Fruit fly (Drosophila melanogaster) whole organism, embryonic: ENCODE measurements around the gene fz4.

ENCODE experiments used
- Atf3 ChIP-seq: fragments of 200-800 bp; sonication (Bioruptor generic); optimal IDR thresholded peaks from 3 replicates; lab custom pipeline; 2016; ENCODE audit warnings: missing biosample characterization, missing genetic modification characterization
- CG10462 ChIP-seq: fragments of 200-800 bp; sonication (Bioruptor generic); optimal IDR thresholded peaks from 2 replicates; lab custom pipeline; 2016; ENCODE audit warnings: missing biosample characterization, missing genetic modification characterization
- CG11695 ChIP-seq: fragments of 200-800 bp; sonication (Bioruptor generic); IDR thresholded peaks from 3 replicates; pipeline ENCODE4 v1.3.6; 2022; ENCODE audit warnings: missing biosample characterization, missing genetic modification characterization
- CG12071 ChIP-seq: fragments of 200-800 bp; sonication (Bioruptor generic); optimal IDR thresholded peaks from 3 replicates; lab custom pipeline; 2018; ENCODE audit warnings: missing biosample characterization, mild to moderate bottlenecking, missing genetic modification characterization
- CG12769 ChIP-seq: fragments of 200-800 bp; sonication (Bioruptor generic); optimal IDR thresholded peaks from 2 replicates; lab custom pipeline; 2019; ENCODE audit warnings: missing biosample characterization, mild to moderate bottlenecking, missing genetic modification characterization, moderate library complexity
- CG15514 ChIP-seq: fragments of 200-800 bp; sonication (Bioruptor generic); optimal IDR thresholded peaks from 3 replicates; lab custom pipeline; 2017; ENCODE audit warnings: missing biosample characterization, missing genetic modification characterization, mild to moderate bottlenecking, moderate library complexity, missing genetic modification reagents
- CG1603 ChIP-seq: fragments of 200-800 bp; sonication (Bioruptor generic); optimal IDR thresholded peaks from 2 replicates; lab custom pipeline; 2019; ENCODE audit warnings: missing biosample characterization, mild to moderate bottlenecking, missing genetic modification characterization, moderate library complexity
- CG17361 ChIP-seq: fragments of 200-800 bp; sonication (Bioruptor generic); IDR thresholded peaks from 3 replicates; pipeline ENCODE4 v1.3.6; 2022; ENCODE audit warnings: missing biosample characterization, missing genetic modification characterization
- CG2120 ChIP-seq: fragments of 200-800 bp; sonication (Bioruptor generic); optimal IDR thresholded peaks from 3 replicates; lab custom pipeline; 2016; ENCODE audit warnings: missing biosample characterization, missing genetic modification characterization
- CG2678 ChIP-seq: fragments of 200-800 bp; sonication (Bioruptor generic); optimal IDR thresholded peaks from 3 replicates; lab custom pipeline; 2019; ENCODE audit warnings: missing biosample characterization, mild to moderate bottlenecking, missing genetic modification characterization, moderate library complexity
- CG2875 ChIP-seq: fragments of 200-800 bp; sonication (Bioruptor generic); optimal IDR thresholded peaks from 2 replicates; lab custom pipeline; 2017; ENCODE audit warnings: missing biosample characterization, mild to moderate bottlenecking, missing genetic modification characterization, missing genetic modification reagents
- CG2889 ChIP-seq: fragments of 200-800 bp; sonication (Bioruptor generic); IDR thresholded peaks from 3 replicates; pipeline ENCODE4 v1.3.6; 2022; ENCODE audit warnings: missing biosample characterization, missing genetic modification characterization
- CG30020 ChIP-seq: fragments of 200-800 bp; optimal IDR thresholded peaks from 2 replicates; lab custom pipeline; 2019; ENCODE audit warnings: missing biosample characterization, mild to moderate bottlenecking, missing genetic modification characterization, moderate library complexity
- CG30403 ChIP-seq: fragments of 200-800 bp; sonication (Bioruptor generic); optimal IDR thresholded peaks from 3 replicates; lab custom pipeline; 2016; ENCODE audit warnings: missing biosample characterization, missing genetic modification characterization
- CG32532 ChIP-seq: fragments of 200-800 bp; sonication (Bioruptor generic); IDR thresholded peaks from 2 replicates; pipeline ENCODE4 v1.3.6; 2022; ENCODE audit warnings: missing biosample characterization, missing genetic modification characterization
- CG3407 ChIP-seq: fragments of 200-800 bp; sonication (Bioruptor generic); optimal IDR thresholded peaks from 2 replicates; lab custom pipeline; 2018; ENCODE audit warnings: missing biosample characterization, mild to moderate bottlenecking, missing genetic modification characterization
- CG3995 ChIP-seq: fragments of 200-800 bp; sonication (Bioruptor generic); optimal IDR thresholded peaks from 3 replicates; lab custom pipeline; 2016; ENCODE audit warnings: missing biosample characterization, missing genetic modification characterization
- CG4360 ChIP-seq: fragments of 200-800 bp; sonication (Bioruptor generic); IDR thresholded peaks from 2 replicates; pipeline ENCODE4 v1.3.6; 2022; ENCODE audit warnings: missing biosample characterization, missing genetic modification characterization
- CG4424 ChIP-seq: fragments of 200-800 bp; sonication (Bioruptor generic); optimal IDR thresholded peaks from 3 replicates; lab custom pipeline; 2016; ENCODE audit warnings: missing biosample characterization, missing genetic modification characterization
- CG4707 ChIP-seq: fragments of 200-800 bp; sonication (Bioruptor generic); optimal IDR thresholded peaks from 2 replicates; lab custom pipeline; 2018; ENCODE audit warnings: missing biosample characterization, mild to moderate bottlenecking, missing genetic modification characterization, moderate library complexity
- CG6272 ChIP-seq: fragments of 200-800 bp; sonication (Bioruptor generic); IDR thresholded peaks from 2 replicates; pipeline ENCODE4 v1.3.6; 2022; ENCODE audit warnings: missing biosample characterization, missing genetic modification characterization
- CG6654 ChIP-seq: fragments of 200-800 bp; sonication (Bioruptor generic); optimal IDR thresholded peaks from 2 replicates; lab custom pipeline; 2017; ENCODE audit warnings: missing biosample characterization, mild to moderate bottlenecking, missing genetic modification characterization
- CG8089 ChIP-seq: fragments of 200-800 bp; sonication (Bioruptor generic); optimal IDR thresholded peaks from 3 replicates; lab custom pipeline; 2016; ENCODE audit warnings: missing biosample characterization, missing genetic modification characterization
- CG8290 ChIP-seq, 3 experiments: fragments of 200-800 bp; sonication (Bioruptor generic); optimal IDR thresholded peaks; 2 replicates each; lab custom pipeline; 2016 to 2019; ENCODE audit warnings: missing biosample characterization in 3 of 3, missing genetic modification characterization in 3 of 3, mild to moderate bottlenecking in 2 of 3, moderate library complexity in 1 of 3
- Dbx ChIP-seq: fragments of 200-800 bp; sonication (Bioruptor generic); IDR thresholded peaks from 3 replicates; pipeline ENCODE4 v1.3.6; 2022; ENCODE audit warnings: missing biosample characterization, missing genetic modification characterization
- Dfd ChIP-seq, 2 experiments: fragments of >200 bp; optimal IDR thresholded peaks; 2 replicates each; lab custom pipeline; 2017; ENCODE audit warnings: missing biosample characterization in 2 of 2, missing genetic modification characterization in 2 of 2
- Ets65A ChIP-seq: fragments of 200-800 bp; sonication (Bioruptor generic); peaks from one replicate; lab custom pipeline; 2016; ENCODE audit warnings: missing biosample characterization, missing genetic modification characterization
- HLH4C ChIP-seq: fragments of 200-800 bp; sonication (Bioruptor generic); IDR thresholded peaks from 3 replicates; pipeline ENCODE4 v1.3.6; 2022; ENCODE audit warnings: missing biosample characterization, missing genetic modification characterization; ENCODE audit not compliant: partially characterized antibody
- Hand ChIP-seq: fragments of 200-800 bp; sonication (Bioruptor generic); optimal IDR thresholded peaks from 2 replicates; lab custom pipeline; 2017; ENCODE audit warnings: mild to moderate bottlenecking, missing biosample characterization, missing genetic modification reagents, missing genetic modification characterization
- Hmx ChIP-seq: fragments of 200-800 bp; sonication (Bioruptor generic); optimal IDR thresholded peaks from 2 replicates; lab custom pipeline; 2016; ENCODE audit warnings: missing biosample characterization, missing genetic modification characterization
- MBD-R2 ChIP-seq: fragments of 200-800 bp; sonication (Bioruptor generic); IDR thresholded peaks from 2 replicates; pipeline ENCODE4 v1.3.6; 2022; ENCODE audit warnings: missing biosample characterization, missing genetic modification characterization
- MTF-1 ChIP-seq: fragments of 200-800 bp; sonication (Bioruptor generic); optimal IDR thresholded peaks from 2 replicates; lab custom pipeline; 2018; ENCODE audit warnings: missing biosample characterization, mild to moderate bottlenecking, missing genetic modification characterization, borderline replicate concordance
- Poxn ChIP-seq: fragments of 200-800 bp; sonication (Bioruptor generic); IDR thresholded peaks from 2 replicates; pipeline ENCODE4 v1.3.6; 2022; ENCODE audit warnings: missing biosample characterization, missing genetic modification characterization
- Sry-β ChIP-seq: fragments of 200-800 bp; sonication (Bioruptor generic); optimal IDR thresholded peaks from 2 replicates; lab custom pipeline; 2018; ENCODE audit warnings: missing biosample characterization, mild to moderate bottlenecking, missing genetic modification characterization, moderate library complexity
- Stat92E ChIP-seq, 3 experiments: fragments of >200 bp in 2 of 3; fragments of 200-800 bp in 1 of 3; sonication (Bioruptor generic) in 1 of 3; optimal IDR thresholded peaks; 2 replicates each; lab custom pipeline; 2017 to 2019; ENCODE audit warnings: missing biosample characterization in 3 of 3, missing genetic modification characterization in 3 of 3, mild to moderate bottlenecking in 1 of 3, moderate library complexity in 1 of 3
- Taf1 ChIP-seq: fragments of 200-800 bp; sonication (Bioruptor generic); IDR thresholded peaks from 2 replicates; pipeline ENCODE4 v1.3.6; 2022; ENCODE audit warnings: missing biosample characterization, missing genetic modification characterization
- az2 ChIP-seq: fragments of 200-800 bp; sonication (Bioruptor generic); optimal IDR thresholded peaks from 3 replicates; lab custom pipeline; 2016; ENCODE audit warnings: missing biosample characterization, missing genetic modification characterization
- bigmax ChIP-seq: fragments of 200-800 bp; sonication (Bioruptor generic); optimal IDR thresholded peaks from 2 replicates; lab custom pipeline; 2018; ENCODE audit warnings: missing biosample characterization, mild to moderate bottlenecking, missing genetic modification characterization
- chinmo ChIP-seq: fragments of 200-800 bp; sonication (Bioruptor generic); IDR thresholded peaks from 4 replicates; pipeline ENCODE4 v1.3.6; 2022; ENCODE audit warnings: missing biosample characterization, missing genetic modification characterization; ENCODE audit not compliant: partially characterized antibody
- corto ChIP-seq: fragments of 200-800 bp; sonication (Bioruptor generic); optimal IDR thresholded peaks from 2 replicates; lab custom pipeline; 2016; ENCODE audit warnings: missing biosample characterization, mild to moderate bottlenecking, missing genetic modification characterization, moderate library complexity
- dmrt99B ChIP-seq: fragments of 200-800 bp; sonication (Bioruptor generic); optimal IDR thresholded peaks from 2 replicates; lab custom pipeline; 2018; ENCODE audit warnings: missing biosample characterization, mild to moderate bottlenecking, missing genetic modification characterization, moderate library complexity
- ham ChIP-seq: fragments of 200-800 bp; sonication (Bioruptor generic); IDR thresholded peaks from 2 replicates; pipeline ENCODE4 v1.3.6; 2022; ENCODE audit warnings: missing biosample characterization, missing genetic modification characterization
- hth ChIP-seq: fragments of >200 bp; optimal IDR thresholded peaks from 2 replicates; lab custom pipeline; 2017; ENCODE audit warnings: inconsistent platforms
- ken ChIP-seq: fragments of 200-800 bp; sonication (Bioruptor generic); IDR thresholded peaks from 3 replicates; pipeline ENCODE4 v1.3.6; 2022; ENCODE audit warnings: missing biosample characterization, missing genetic modification characterization
- lmd ChIP-seq: fragments of 200-800 bp; sonication (Bioruptor generic); IDR thresholded peaks from 2 replicates; pipeline ENCODE4 v1.3.6; 2022; ENCODE audit warnings: missing biosample characterization, missing genetic modification characterization
- pnt ChIP-seq: fragments of 200-800 bp; sonication (Bioruptor generic); optimal IDR thresholded peaks from 3 replicates; lab custom pipeline; 2016; ENCODE audit warnings: missing biosample characterization, missing genetic modification characterization
- ssp ChIP-seq: fragments of 200-800 bp; sonication (Bioruptor generic); IDR thresholded peaks from 2 replicates; pipeline ENCODE4 v1.3.6; 2022; ENCODE audit warnings: missing biosample characterization, missing genetic modification characterization
- stc ChIP-seq: fragments of 200-800 bp; sonication (Bioruptor generic); IDR thresholded peaks from 2 replicates; pipeline ENCODE4 v1.3.6; 2022; ENCODE audit warnings: missing biosample characterization, missing genetic modification characterization
- sug ChIP-seq: fragments of 200-800 bp; optimal IDR thresholded peaks from 2 replicates; lab custom pipeline; 2019; ENCODE audit warnings: missing biosample characterization, mild to moderate bottlenecking, missing genetic modification characterization, moderate library complexity
- trh ChIP-seq: fragments of 200-800 bp; sonication (Bioruptor generic); optimal IDR thresholded peaks from 2 replicates; lab custom pipeline; 2016; ENCODE audit warnings: missing biosample characterization, missing genetic modification characterization
- usp ChIP-seq: fragments of >200 bp; optimal IDR thresholded peaks from 2 replicates; lab custom pipeline; 2017; ENCODE audit warnings: missing biosample characterization, missing genetic modification characterization
- zf30C ChIP-seq: fragments of 200-800 bp; sonication (Bioruptor generic); optimal IDR thresholded peaks from 3 replicates; lab custom pipeline; 2018; ENCODE audit warnings: missing biosample characterization, mild to moderate bottlenecking, missing genetic modification characterization

fz4 gene

DNA sequence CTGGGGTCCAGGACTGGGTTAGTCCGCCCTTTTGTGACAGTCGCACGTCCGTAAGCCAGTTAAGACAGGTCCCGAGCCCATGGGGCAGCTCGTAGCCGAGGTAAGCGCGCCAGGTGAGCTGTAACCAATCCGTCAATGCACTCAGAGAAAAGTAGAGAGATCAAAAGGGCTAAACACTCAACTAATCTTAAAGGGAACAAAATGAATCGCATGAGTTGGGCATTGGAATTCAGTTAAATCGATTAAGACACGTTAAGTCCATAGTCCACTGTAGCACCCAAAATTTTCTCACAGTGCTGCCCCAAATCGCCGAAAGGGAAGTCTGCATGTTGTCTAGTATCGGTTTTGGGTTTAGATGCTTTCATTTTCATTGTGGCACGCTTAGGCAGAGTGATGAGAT is 46.6 kb downstream of the fz4 start (continued):
- no peak for TF ChIP-seq ham (GFP tag; lab: Robert Waterston, UW)
- no peak for TF ChIP-seq corto (GFP tag; lab: Kevin White, UChicago)
- TF ChIP-seq Stat92E (GFP tag; optimal IDR thresholded peaks at IDR 0.05; lab: Kevin White, UChicago) = no peak
- TF ChIP-seq CG10462 (GFP tag; lab: Kevin White, UChicago) = no peak
- TF ChIP-seq Atf3 = no peak
- peak; percentile 1 for TF ChIP-seq CG12769 (tag; lab: Kevin White, UChicago)
- TF ChIP-seq CG8290 (GFP tag; optimal IDR thresholded peaks at IDR 0.05; lab: Kevin White, UChicago) = no peak
- peak in 1 of 2 experiments; percentile 32 for TF ChIP-seq CG8290 (tag; optimal IDR thresholded peaks at IDR 0.05; lab: Kevin White, UChicago)
- no peak for TF ChIP-seq CG30403 (GFP tag; lab: Kevin White, UChicago)
- TF ChIP-seq ssp = no peak
- TF ChIP-seq Ets65A = peak; percentile 80
- no peak for TF ChIP-seq ken (GFP tag; lab: Robert Waterston, UW)
- no peak for TF ChIP-seq Dbx (GFP tag; lab: Robert Waterston, UW)
- no peak for TF ChIP-seq CG17361 (GFP tag; lab: Robert Waterston, UW)
- no peak for TF ChIP-seq CG2875 (GFP tag; lab: Kevin White, UChicago)
- peak; percentile 18 for TF ChIP-seq CG1603
- TF ChIP-seq CG6272 (GFP tag; lab: Robert Waterston, UW) = no peak
- no peak for TF ChIP-seq CG3407 (GFP tag; lab: Kevin White, UChicago)
- TF ChIP-seq CG32532 (GFP tag; lab: Robert Waterston, UW) = no peak
- peak; percentile 32; the same call in 1 of the 2 replicates for TF ChIP-seq lmd
- no peak for TF ChIP-seq MTF-1 (GFP tag; lab: Kevin White, UChicago)
- TF ChIP-seq CG6654 (GFP tag; lab: Kevin White, UChicago) = no peak
- no peak for TF ChIP-seq usp (GFP tag; lab: Kevin White, UChicago)
- no peak for TF ChIP-seq MBD-R2
- no peak for TF ChIP-seq zf30C (GFP tag; lab: Kevin White, UChicago)
- no peak for TF ChIP-seq az2 (GFP tag; lab: Kevin White, UChicago)
- TF ChIP-seq CG4707 = no peak
- TF ChIP-seq CG30020 (tag; lab: Kevin White, UChicago) = no peak
- TF ChIP-seq trh (GFP tag; lab: Kevin White, UChicago) = no peak
- peak; percentile 8 for TF ChIP-seq CG2678 (tag; lab: Kevin White, UChicago)
- TF ChIP-seq CG2889 (GFP tag; lab: Robert Waterston, UW) = no peak
- TF ChIP-seq chinmo (GFP tag; lab: Robert Waterston, UW) = no peak
- no peak for TF ChIP-seq bigmax (GFP tag; lab: Kevin White, UChicago)
- no peak for TF ChIP-seq Poxn (GFP tag; lab: Robert Waterston, UW)
- no peak for TF ChIP-seq hth (lab: Kevin White, UChicago)
- TF ChIP-seq CG3995 (GFP tag; lab: Kevin White, UChicago) = no peak
- no peak for TF ChIP-seq HLH4C
- TF ChIP-seq Hmx (GFP tag; lab: Kevin White, UChicago) = no peak
- TF ChIP-seq CG12071 (GFP tag; lab: Kevin White, UChicago) = no peak
- TF ChIP-seq CG4424 (GFP tag; lab: Kevin White, UChicago) = no peak
- no peak for TF ChIP-seq stc
- no peak for TF ChIP-seq Taf1 (GFP tag; lab: Robert Waterston, UW)
- TF ChIP-seq CG8089 = no peak
- TF ChIP-seq sug (tag; lab: Kevin White, UChicago) = no peak
- TF ChIP-seq Hand (GFP tag; lab: Kevin White, UChicago) = peak; percentile 3
- TF ChIP-seq Sry-β (GFP tag; lab: Kevin White, UChicago) = no peak
- TF ChIP-seq CG15514 = no peak
- no peak for TF ChIP-seq CG4360 (GFP tag; lab: Robert Waterston, UW)
- no peak for TF ChIP-seq CG11695 (GFP tag; lab: Robert Waterston, UW)
- no peak for TF ChIP-seq pnt (GFP tag; lab: Kevin White, UChicago)
- TF ChIP-seq dmrt99B = peak; percentile 16
- TF ChIP-seq Dfd (GFP tag; optimal IDR thresholded peaks at IDR 0.05; lab: Kevin White, UChicago) = no peak
- peak; percentile 4 for TF ChIP-seq CG2120 (GFP tag; lab: Kevin White, UChicago)
